Worm (Caenorhabditis elegans): ENCODE data around the gene E04F6.6.

Gene E04F6.6

DNA sequence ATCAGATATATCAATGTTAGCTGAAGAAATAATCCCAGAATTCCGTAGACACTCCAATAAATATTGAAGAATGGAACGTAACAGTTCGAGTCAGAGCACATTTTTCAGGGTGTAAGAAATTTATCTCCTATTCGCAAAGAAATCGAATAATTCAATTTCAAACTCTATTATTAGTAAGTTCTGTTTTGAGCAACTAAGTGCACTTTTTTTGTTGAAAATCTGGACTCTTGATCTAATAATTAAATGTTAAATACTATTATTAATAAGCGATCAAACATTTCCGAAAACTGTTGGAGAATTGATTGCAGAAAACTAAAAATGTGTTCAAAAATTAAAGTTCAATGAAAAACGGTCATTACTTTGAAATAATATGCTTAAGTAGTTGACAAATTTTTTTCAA is 3.7 kb upstream of the E04F6.6 start, which contains the start of gene srd-56:
Gene srd-56 (minus strand): TSS at position 101 of the 400 bp plus-strand sequence.
- TF ChIP-seq F52B5.7 (tag; optimal IDR thresholded peaks at IDR 0.05) (no peak), hlh-12 (tag; optimal IDR thresholded peaks at IDR 0.05) (no peak), F22D6.2 (tag; optimal IDR thresholded peaks at IDR 0.05) (no peak), tbx-9 (tag; optimal IDR thresholded peaks at IDR 0.05; ENCODE audit: borderline replicate concordance) (no peak), let-607 (tag; optimal IDR thresholded peaks at IDR 0.05) (no peak), zfh-2 (GFP tag; conservative IDR thresholded peaks at IDR 0.05) (no peak), ztf-18 (tag; optimal IDR thresholded peaks at IDR 0.05) (no peak)

- peak; percentile 73 for TF ChIP-seq ets-4 (GFP tag; optimal IDR thresholded peaks at IDR 0.05)
- TF ChIP-seq lag-1 (GFP tag; IDR thresholded peaks at IDR 0.05): no peak
- TF ChIP-seq B0019.2 (GFP tag; conservative IDR thresholded peaks at IDR 0.05): no peak
- peak; percentile 95 for TF ChIP-seq snpc-1.1 (tag; optimal IDR thresholded peaks at IDR 0.05; ENCODE audit: insufficient read depth)
- peak; percentile 16 for TF ChIP-seq B0035.1 (tag; optimal IDR thresholded peaks at IDR 0.05)
- TF ChIP-seq let-526 (GFP tag; IDR thresholded peaks at IDR 0.05): peak; percentile 54; the same call in 1 of the 2 replicates
- peak; percentile 87 for TF ChIP-seq rpc-1 (optimal IDR thresholded peaks at IDR 0.05)
- TF ChIP-seq rpc-1 (tag; optimal IDR thresholded peaks at IDR 0.05): peak; percentile 84
- 0 out of 2 replicates have a peak, but pooled peaks have one; percentile 40 for TF ChIP-seq lir-1 (GFP tag; conservative IDR thresholded peaks at IDR 0.05)
- peak; percentile 22; the same call in 1 of the 2 replicates for TF ChIP-seq cebp-1 (GFP tag; IDR thresholded peaks at IDR 0.05)
- TF ChIP-seq cebp-1 (tag; optimal IDR thresholded peaks at IDR 0.05): no peak
- peak; percentile 69; the same call in 1 of the 2 replicates for TF ChIP-seq C06A6.2 (GFP tag; conservative IDR thresholded peaks at IDR 0.05)
- peak; percentile 84 for TF ChIP-seq ztf-18 (tag; optimal IDR thresholded peaks at IDR 0.05)
- TF ChIP-seq ztf-25 (GFP tag; IDR thresholded peaks at IDR 0.05): peak; percentile 80
- 0 out of 2 replicates have a peak, but pooled peaks have one; percentile 35 for TF ChIP-seq nhr-120 (GFP tag; IDR thresholded peaks at IDR 0.05)
- peak; percentile 95 for TF ChIP-seq lin-26 (GFP tag; IDR thresholded peaks at IDR 0.05)
- TF ChIP-seq T07F8.4 (tag; optimal IDR thresholded peaks at IDR 0.05): peak; percentile 80
- TF ChIP-seq F39B2.1 (GFP tag; IDR thresholded peaks at IDR 0.05): 0 out of 2 replicates have a peak, but pooled peaks have one; percentile 11
- peak; percentile 48; the same call in 1 of the 2 replicates for TF ChIP-seq F33H1.4 (GFP tag; IDR thresholded peaks at IDR 0.05)
- peak; percentile 28; the same call in 1 of the 2 replicates for TF ChIP-seq Y53F4B.3 (GFP tag; IDR thresholded peaks at IDR 0.05)
- peak in 1 of 3 experiments; percentile 59 for TF ChIP-seq lin-35 (GFP tag; optimal IDR thresholded peaks at IDR 0.05)
- peak; percentile 90 for TF ChIP-seq nhr-90 (tag; optimal IDR thresholded peaks at IDR 0.05)
- peak; percentile 76; the same call in 1 of the 2 replicates for TF ChIP-seq hlh-26 (GFP tag; conservative IDR thresholded peaks at IDR 0.05)
- peak; percentile 77 for TF ChIP-seq C17E4.6 (GFP tag; IDR thresholded peaks at IDR 0.05)
- TF ChIP-seq mcd-1 (GFP tag; IDR thresholded peaks at IDR 0.05): peak; percentile 79; the same call in 1 of the 2 replicates
- peak; percentile 51; the same call in 1 of the 2 replicates for TF ChIP-seq Y95B8A.8 (GFP tag; IDR thresholded peaks at IDR 0.05)
- TF ChIP-seq F49E8.2 (tag; optimal IDR thresholded peaks at IDR 0.05; ENCODE audit: insufficient read depth): peak; percentile 76
- TF ChIP-seq D2030.7 (GFP tag; IDR thresholded peaks at IDR 0.05): peak; percentile 78
- TF ChIP-seq attf-6 (GFP tag; IDR thresholded peaks at IDR 0.05): peak; percentile 88
- TF ChIP-seq F52B5.7 (tag; optimal IDR thresholded peaks at IDR 0.05): peak; percentile 93
- no peak for TF ChIP-seq zfh-2 (GFP tag; conservative IDR thresholded peaks at IDR 0.05)
- TF ChIP-seq F10E7.11 (tag; optimal IDR thresholded peaks at IDR 0.05): peak; percentile 4
- TF ChIP-seq athp-1 (tag; optimal IDR thresholded peaks at IDR 0.05): peak; percentile 94
- TF ChIP-seq ceh-100 (GFP tag; IDR thresholded peaks at IDR 0.05): peak; percentile 73
- TF ChIP-seq madf-10 (tag; optimal IDR thresholded peaks at IDR 0.05): peak; percentile 59
- TF ChIP-seq sptf-2 (GFP tag; optimal IDR thresholded peaks at IDR 0.05): peak; percentile 82
- peak; percentile 73 for TF ChIP-seq B0261.1 (tag; optimal IDR thresholded peaks at IDR 0.05)
- TF ChIP-seq tbp1 (GFP tag; optimal IDR thresholded peaks at IDR 0.05): peak; percentile 87
- TF ChIP-seq mes-4 (tag; optimal IDR thresholded peaks at IDR 0.05): peak; percentile 83
- TF ChIP-seq attf-3 (GFP tag; conservative IDR thresholded peaks at IDR 0.05): peak; percentile 64
- peak; percentile 52 for TF ChIP-seq ztf-22 (GFP tag; optimal IDR thresholded peaks at IDR 0.05)
Observed at ce11 chrII:7200051-7200599, 760 bp upstream of the E04F6.6 start, which contains the start of gene pcrg-1. TSS of gene pcrg-1 (plus strand) at chrII:7200549.
